Worm (Caenorhabditis elegans): ENCODE data around the gene C44H4.4.

The C44H4.4 gene

DNA sequence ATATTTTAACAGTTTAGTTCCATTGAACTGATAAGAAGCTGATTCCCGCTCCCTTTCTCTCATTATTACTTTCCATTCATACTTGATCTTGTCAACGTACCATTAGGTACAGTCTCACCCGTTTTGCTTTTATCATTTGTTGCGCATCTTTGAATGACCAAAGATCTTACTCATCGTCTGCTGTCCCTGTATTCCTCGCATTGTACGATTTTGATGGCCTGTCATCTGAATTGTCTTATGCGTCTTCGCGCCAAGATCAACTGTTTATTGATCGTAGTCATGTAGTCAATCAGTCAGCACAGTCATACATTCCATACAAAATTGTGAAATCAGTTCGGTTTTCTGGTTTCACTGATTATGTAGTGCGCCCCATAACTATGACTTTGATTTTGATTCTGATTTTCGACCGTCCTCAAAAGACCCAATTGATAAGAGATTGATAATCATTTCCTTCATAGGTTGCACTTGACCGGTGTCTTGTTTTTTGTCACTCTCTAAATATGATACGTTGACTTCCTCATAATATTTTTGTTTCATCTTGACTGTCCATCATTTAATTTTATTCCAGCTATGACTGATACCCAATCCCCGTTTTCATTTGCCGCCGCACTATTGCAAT lies 30.9 kb downstream of the C44H4.4 start, which contains the start of gene nhr-3 (continued):
- no peak for TF ChIP-seq egl-13 (tag; optimal IDR thresholded peaks at IDR 0.05)
- TF ChIP-seq pax-3 (tag; optimal IDR thresholded peaks at IDR 0.05): no peak
- no peak for TF ChIP-seq F16B12.6 (tag; optimal IDR thresholded peaks at IDR 0.05)
- peak in 1 of 2 experiments; percentile 63 for TF ChIP-seq lin-35 (GFP tag; optimal IDR thresholded peaks at IDR 0.05)
- TF ChIP-seq nhr-19 (GFP tag; conservative IDR thresholded peaks at IDR 0.05): peak; percentile 10
- no peak for TF ChIP-seq C16A3.4 (tag; optimal IDR thresholded peaks at IDR 0.05)
- no peak for TF ChIP-seq mef-2 (tag; optimal IDR thresholded peaks at IDR 0.05)
- no peak for TF ChIP-seq efl-1 (optimal IDR thresholded peaks at IDR 0.05)
- TF ChIP-seq efl-1 (GFP tag; optimal IDR thresholded peaks at IDR 0.05 in 1 of 2): peak in 1 of 2 experiments; percentile 31
- TF ChIP-seq tlp-1 (tag; optimal IDR thresholded peaks at IDR 0.05): no peak
- TF ChIP-seq pqm-1 (tag; optimal IDR thresholded peaks at IDR 0.05): no peak
- TF ChIP-seq hpl-2 (GFP tag; optimal IDR thresholded peaks at IDR 0.05): no peak
- TF ChIP-seq ceh-90 (tag; optimal IDR thresholded peaks at IDR 0.05): no peak
- no peak for TF ChIP-seq unc-130 (tag; optimal IDR thresholded peaks at IDR 0.05)
- TF ChIP-seq snu-23 (GFP tag; optimal IDR thresholded peaks at IDR 0.05): no peak

DNA sequence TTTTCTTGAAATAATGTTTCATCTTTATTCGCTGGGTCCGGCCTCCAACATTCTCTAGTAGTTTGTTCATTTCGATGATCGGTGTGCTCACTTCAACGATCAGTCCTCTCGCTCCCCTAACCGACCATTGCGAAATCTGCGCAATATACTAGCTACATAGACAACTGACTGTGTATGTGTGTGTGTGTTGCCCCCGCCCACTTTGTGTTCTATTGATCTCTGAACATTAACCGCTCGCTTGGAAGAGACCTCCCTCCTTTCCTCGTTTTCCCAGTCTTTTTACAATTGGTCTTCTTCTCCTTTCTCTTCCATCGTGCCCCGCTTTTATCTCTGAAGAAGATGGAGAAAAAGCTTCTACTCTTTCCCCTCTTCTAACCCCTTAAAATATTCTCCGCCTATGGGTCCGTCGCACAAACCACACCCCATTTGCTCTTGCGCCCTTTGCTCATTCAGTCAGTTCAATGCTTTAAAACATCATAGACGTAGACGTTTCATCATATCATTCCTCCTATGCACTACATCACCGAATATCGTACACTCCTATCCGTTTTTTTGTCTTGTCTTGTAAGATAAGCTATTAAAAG lies 31.5 kb downstream of the C44H4.4 start:
- TF ChIP-seq zag-1 (tag; optimal IDR thresholded peaks at IDR 0.05) (no peak), nhr-85 (tag) (no peak), rnt-1 (tag; optimal IDR thresholded peaks at IDR 0.05) (peak; percentile 88), dpl-1 (GFP tag; optimal IDR thresholded peaks at IDR 0.05) (peak in 1 of 3 experiments; percentile 2), dsc-1 (tag; optimal IDR thresholded peaks at IDR 0.05) (peak; percentile 17), nhr-47 (tag; optimal IDR thresholded peaks at IDR 0.05) (peak; percentile 72), nhr-12 (tag; optimal IDR thresholded peaks at IDR 0.05) (no peak), lin-13 (GFP tag; optimal IDR thresholded peaks at IDR 0.05) (no peak), C34B4.2 (tag; optimal IDR thresholded peaks at IDR 0.05) (no peak), skn-1 (tag; optimal IDR thresholded peaks at IDR 0.05) (peak; percentile 78), tbx-2 (tag; optimal IDR thresholded peaks at IDR 0.05) (peak; percentile 76), snu-23 (GFP tag; optimal IDR thresholded peaks at IDR 0.05) (peak; percentile 70), swsn-7 (tag; optimal IDR thresholded peaks at IDR 0.05) (peak; percentile 64), tlp-1 (tag; optimal IDR thresholded peaks at IDR 0.05) (no peak), mab-9 (GFP tag; IDR thresholded peaks at IDR 0.05) (0 out of 2 replicates have a peak, but pooled peaks have one; percentile 19), lsy-2 (tag; optimal IDR thresholded peaks at IDR 0.05) (peak; percentile 41 to 56), lin-15B (tag; optimal IDR thresholded peaks at IDR 0.05) (no peak), fkh-10 (GFP tag; optimal IDR thresholded peaks at IDR 0.05) (peak; percentile 80), snpc-4 (tag; optimal IDR thresholded peaks at IDR 0.05) (peak; percentile 7), mef-2 (tag; optimal IDR thresholded peaks at IDR 0.05) (no peak), irx-1 (tag; optimal IDR thresholded peaks at IDR 0.05) (peak; percentile 55), zip-4 (GFP tag; optimal IDR thresholded peaks at IDR 0.05) (peak; percentile 78), elt-3 (tag; optimal IDR thresholded peaks at IDR 0.05) (peak in 1 of 6 experiments; percentile 13), lin-35 (GFP tag; optimal IDR thresholded peaks at IDR 0.05) (peak; percentile 8 to 19), lin-39 (tag; optimal IDR thresholded peaks at IDR 0.05) (peak; percentile 30), mdl-1 (tag; optimal IDR thresholded peaks at IDR 0.05) (no peak), nhr-77 (tag; optimal IDR thresholded peaks at IDR 0.05) (no peak), nhr-84 (tag; optimal IDR thresholded peaks at IDR 0.05) (no peak), unc-98 (GFP tag; IDR thresholded peaks at IDR 0.05) (0 out of 2 replicates have a peak, but pooled peaks have one; percentile 22), nhr-20 (tag; optimal IDR thresholded peaks at IDR 0.05) (peak; percentile 65), nhr-19 (GFP tag; conservative IDR thresholded peaks at IDR 0.05) (peak; percentile 80), pag-3 (tag; optimal IDR thresholded peaks at IDR 0.05; ENCODE audit: borderline replicate concordance, insufficient read depth) (no peak), efl-1 (optimal IDR thresholded peaks at IDR 0.05) (peak in 1 of 2 experiments; percentile 33), efl-1 (GFP tag; optimal IDR thresholded peaks at IDR 0.05 in 1 of 2) (peak in 1 of 2 experiments; percentile 92), ceh-82 (tag; optimal IDR thresholded peaks at IDR 0.05) (peak; percentile 45 to 59 (median 59)), egl-27 (tag; optimal IDR thresholded peaks at IDR 0.05) (peak in 1 of 2 experiments; percentile 61), nhr-71 (tag; optimal IDR thresholded peaks at IDR 0.05) (peak; percentile 96), xbp-1 (tag; optimal IDR thresholded peaks at IDR 0.05) (peak; percentile 35), elt-2 (tag; optimal IDR thresholded peaks at IDR 0.05) (peak; percentile 49), lin-14 (GFP tag; optimal IDR thresholded peaks at IDR 0.05) (peak; percentile 96)
